Fruit fly (Drosophila melanogaster) whole organism, prepupa: ENCODE data around the gene Tep4.

ENCODE experiments used
- Blimp-1 ChIP-seq: fragments of 200-800 bp; sonication (Bioruptor generic); optimal IDR thresholded peaks from 3 replicates; lab custom pipeline; 2017; ENCODE audit warnings: missing biosample characterization, missing genetic modification characterization, mild to moderate bottlenecking, moderate library complexity, missing genetic modification reagents
- CG10631 ChIP-seq: fragments of 200-800 bp; sonication (Bioruptor generic); optimal IDR thresholded peaks from 2 replicates; lab custom pipeline; 2016; ENCODE audit warnings: missing biosample characterization, missing genetic modification characterization
- CG10669 ChIP-seq: fragments of 200-800 bp; sonication (Bioruptor generic); optimal IDR thresholded peaks from 3 replicates; lab custom pipeline; 2018; ENCODE audit warnings: missing biosample characterization, mild to moderate bottlenecking, missing genetic modification characterization, moderate library complexity
- CG11294 ChIP-seq: fragments of 200-800 bp; sonication (Bioruptor generic); IDR thresholded peaks from 2 replicates; pipeline ENCODE4 v1.3.6; 2022; ENCODE audit warnings: missing biosample characterization, missing genetic modification characterization
- CG11762 ChIP-seq: fragments of 200-800 bp; sonication (Bioruptor generic); optimal IDR thresholded peaks from 3 replicates; lab custom pipeline; 2016; ENCODE audit warnings: missing biosample characterization, missing genetic modification characterization; ENCODE audit not compliant: insufficient read depth
- CG11902 ChIP-seq: fragments of 200-800 bp; sonication (Bioruptor generic); optimal IDR thresholded peaks from 3 replicates; lab custom pipeline; 2016; ENCODE audit warnings: missing biosample characterization, missing genetic modification characterization
- CG15336 ChIP-seq: fragments of 200-800 bp; sonication (Bioruptor generic); IDR thresholded peaks from 2 replicates; pipeline ENCODE4 v1.3.6; 2022; ENCODE audit warnings: missing biosample characterization, missing genetic modification characterization
- CG1621 ChIP-seq: fragments of 200-800 bp; sonication (Bioruptor generic); optimal IDR thresholded peaks from 3 replicates; lab custom pipeline; 2018; ENCODE audit warnings: missing biosample characterization, mild to moderate bottlenecking, missing genetic modification characterization
- CG16779 ChIP-seq: fragments of 200-800 bp; sonication (Bioruptor generic); optimal IDR thresholded peaks from 3 replicates; lab custom pipeline; 2017; ENCODE audit warnings: missing biosample characterization, mild to moderate bottlenecking, missing genetic modification characterization
- CG3032 ChIP-seq: fragments of 200-800 bp; optimal IDR thresholded peaks from 2 replicates; lab custom pipeline; 2019; ENCODE audit warnings: missing biosample characterization, mild to moderate bottlenecking, missing genetic modification characterization, moderate library complexity
- CG31627 ChIP-seq: fragments of 200-800 bp; sonication (Bioruptor generic); optimal IDR thresholded peaks from 3 replicates; lab custom pipeline; 2016; ENCODE audit warnings: missing biosample characterization, missing genetic modification characterization
- CG32006 ChIP-seq: fragments of 200-800 bp; sonication (Bioruptor generic); optimal IDR thresholded peaks from 3 replicates; lab custom pipeline; 2017; ENCODE audit warnings: missing biosample characterization, mild to moderate bottlenecking, missing genetic modification characterization
- CG34406 ChIP-seq: fragments of 200-800 bp; sonication (Bioruptor generic); optimal IDR thresholded peaks from 3 replicates; lab custom pipeline; 2016; ENCODE audit warnings: missing biosample characterization, missing genetic modification characterization
- CG3919 ChIP-seq: fragments of 200-800 bp; sonication (Bioruptor generic); optimal IDR thresholded peaks from 3 replicates; lab custom pipeline; 2016; ENCODE audit warnings: missing biosample characterization, missing genetic modification characterization
- CG4318 ChIP-seq: fragments of 200-800 bp; sonication (Bioruptor generic); optimal IDR thresholded peaks from 3 replicates; lab custom pipeline; 2017; ENCODE audit warnings: missing biosample characterization, mild to moderate bottlenecking, missing genetic modification characterization
- CG6163 ChIP-seq: fragments of 200-800 bp; sonication (Bioruptor generic); IDR thresholded peaks from 3 replicates; pipeline ENCODE4 v1.3.6; 2022; ENCODE audit warnings: missing biosample characterization, missing genetic modification characterization
- CG6276 ChIP-seq: fragments of 200-800 bp; sonication (Bioruptor generic); optimal IDR thresholded peaks from 2 replicates; lab custom pipeline; 2017; ENCODE audit warnings: missing biosample characterization, mild to moderate bottlenecking, missing genetic modification characterization
- CG6792 ChIP-seq: fragments of 200-800 bp; sonication (Bioruptor generic); optimal IDR thresholded peaks from 3 replicates; lab custom pipeline; 2016; ENCODE audit warnings: missing biosample characterization, missing genetic modification characterization
- CG6808 ChIP-seq: fragments of 200-800 bp; sonication (Bioruptor generic); optimal IDR thresholded peaks from 3 replicates; lab custom pipeline; 2017; ENCODE audit warnings: missing biosample characterization, missing genetic modification characterization, mild to moderate bottlenecking, moderate library complexity, missing genetic modification reagents
- CG6854 ChIP-seq: fragments of 200-800 bp; sonication (Bioruptor generic); optimal IDR thresholded peaks from 2 replicates; lab custom pipeline; 2017; ENCODE audit warnings: missing biosample characterization, mild to moderate bottlenecking, missing genetic modification characterization
- CG7368 ChIP-seq: fragments of 200-800 bp; sonication (Bioruptor generic); optimal IDR thresholded peaks from 3 replicates; lab custom pipeline; 2016; ENCODE audit warnings: missing biosample characterization, missing genetic modification characterization
- CG8119 ChIP-seq: fragments of 200-800 bp; sonication (Bioruptor generic); IDR thresholded peaks from 3 replicates; pipeline ENCODE4 v1.3.6; 2022; ENCODE audit warnings: missing biosample characterization, missing genetic modification characterization
- CG9139 ChIP-seq: fragments of 200-800 bp; sonication (Bioruptor generic); optimal IDR thresholded peaks from 3 replicates; lab custom pipeline; 2017; ENCODE audit warnings: missing biosample characterization, mild to moderate bottlenecking, missing genetic modification characterization
- Eip75B ChIP-seq: fragments of 200-800 bp; sonication (Bioruptor generic); optimal IDR thresholded peaks from 3 replicates; lab custom pipeline; 2016; ENCODE audit warnings: missing biosample characterization, missing genetic modification characterization
- Eip93F ChIP-seq: fragments of 200-800 bp; sonication (Bioruptor generic); optimal IDR thresholded peaks from 2 replicates; lab custom pipeline; 2016; ENCODE audit warnings: missing biosample characterization, mild to moderate bottlenecking, missing genetic modification characterization
- Ets21C ChIP-seq: fragments of 200-800 bp; sonication (Bioruptor generic); optimal IDR thresholded peaks from 3 replicates; lab custom pipeline; 2016; ENCODE audit warnings: missing biosample characterization, missing genetic modification characterization
- Ets96B ChIP-seq: fragments of 200-800 bp; optimal IDR thresholded peaks from 2 replicates; lab custom pipeline; 2019; ENCODE audit warnings: missing biosample characterization, mild to moderate bottlenecking, missing genetic modification characterization, moderate library complexity
- Gug ChIP-seq: fragments of 200-800 bp; sonication (Bioruptor generic); IDR thresholded peaks from 2 replicates; pipeline ENCODE4 v1.3.6; 2022; ENCODE audit warnings: missing biosample characterization, missing genetic modification characterization
- Hr38 ChIP-seq: sonication (Bioruptor generic); optimal IDR thresholded peaks from 2 replicates; lab custom pipeline; 2016; ENCODE audit warnings: missing biosample characterization, missing genetic modification characterization
- Hr39 ChIP-seq: fragments of 200-800 bp; sonication (Bioruptor generic); optimal IDR thresholded peaks from 2 replicates; lab custom pipeline; 2016; ENCODE audit warnings: missing biosample characterization, missing genetic modification characterization
- Hr4 ChIP-seq: fragments of 200-800 bp; sonication (Bioruptor generic); optimal IDR thresholded peaks from 3 replicates; lab custom pipeline; 2016; ENCODE audit warnings: missing biosample characterization, missing genetic modification characterization
- Met ChIP-seq: fragments of 200-800 bp; sonication (Bioruptor generic); optimal IDR thresholded peaks from 3 replicates; lab custom pipeline; 2016; ENCODE audit warnings: missing biosample characterization, missing genetic modification characterization
- OdsH ChIP-seq: fragments of 200-800 bp; sonication (Bioruptor generic); optimal IDR thresholded peaks from 3 replicates; lab custom pipeline; 2016; ENCODE audit warnings: missing biosample characterization, missing genetic modification characterization
- Smox ChIP-seq: fragments of 200-800 bp; sonication (Bioruptor generic); optimal IDR thresholded peaks from 3 replicates; lab custom pipeline; 2016; ENCODE audit warnings: missing biosample characterization, missing genetic modification characterization
- Sox14 ChIP-seq: fragments of 200-800 bp; sonication (Bioruptor generic); optimal IDR thresholded peaks from 3 replicates; lab custom pipeline; 2016; ENCODE audit warnings: missing biosample characterization, missing genetic modification characterization
- achi ChIP-seq: fragments of 200-800 bp; sonication (Bioruptor generic); optimal IDR thresholded peaks from 3 replicates; lab custom pipeline; 2016; ENCODE audit warnings: missing biosample characterization, missing genetic modification characterization
- acj6 ChIP-seq: fragments of 200-800 bp; sonication (Bioruptor generic); optimal IDR thresholded peaks from 3 replicates; lab custom pipeline; 2016; ENCODE audit warnings: missing biosample characterization, missing genetic modification characterization
- cyc ChIP-seq: fragments of 200-800 bp; sonication (Bioruptor generic); optimal IDR thresholded peaks from 3 replicates; lab custom pipeline; 2016; ENCODE audit warnings: missing biosample characterization, missing genetic modification characterization
- dac ChIP-seq: fragments of 200-800 bp; sonication (Bioruptor generic); optimal IDR thresholded peaks from 2 replicates; lab custom pipeline; 2017; ENCODE audit warnings: missing biosample characterization, mild to moderate bottlenecking, missing genetic modification characterization
- dsx ChIP-seq: fragments of 200-800 bp; optimal IDR thresholded peaks from 3 replicates; lab custom pipeline; 2019; ENCODE audit warnings: missing biosample characterization, mild to moderate bottlenecking, missing genetic modification characterization, moderate library complexity; ENCODE audit not compliant: poor library complexity, severe bottlenecking
- esn ChIP-seq: fragments of 200-800 bp; sonication (Bioruptor generic); optimal IDR thresholded peaks from 2 replicates; lab custom pipeline; 2016; ENCODE audit warnings: missing biosample characterization, mild to moderate bottlenecking, missing genetic modification characterization, moderate library complexity
- fd59A ChIP-seq: fragments of 200-800 bp; sonication (Bioruptor generic); optimal IDR thresholded peaks from 2 replicates; lab custom pipeline; 2017; ENCODE audit warnings: missing biosample characterization, mild to moderate bottlenecking, missing genetic modification characterization, missing genetic modification reagents
- fd85E ChIP-seq: fragments of 200-800 bp; sonication (Bioruptor generic); optimal IDR thresholded peaks from 3 replicates; lab custom pipeline; 2016; ENCODE audit warnings: missing biosample characterization, missing genetic modification characterization
- fkh ChIP-seq: fragments of 200-800 bp; sonication (Bioruptor generic); optimal IDR thresholded peaks from 3 replicates; lab custom pipeline; 2017; ENCODE audit warnings: missing biosample characterization, mild to moderate bottlenecking, missing genetic modification characterization, moderate library complexity
- lz ChIP-seq: fragments of 200-800 bp; sonication (Bioruptor generic); optimal IDR thresholded peaks from 3 replicates; lab custom pipeline; 2016; ENCODE audit warnings: missing biosample characterization, missing genetic modification characterization
- net ChIP-seq: fragments of 200-800 bp; sonication (Bioruptor generic); optimal IDR thresholded peaks from 3 replicates; lab custom pipeline; 2016; ENCODE audit warnings: missing biosample characterization, missing genetic modification characterization
- salr ChIP-seq, 2 experiments: fragments of 200-800 bp; sonication (Bioruptor generic); optimal IDR thresholded peaks; 3 replicates each; lab custom pipeline; 2016 to 2018; ENCODE audit warnings: missing biosample characterization in 2 of 2, missing genetic modification characterization in 2 of 2, mild to moderate bottlenecking in 1 of 2
- spab ChIP-seq: fragments of 200-800 bp; sonication (Bioruptor generic); optimal IDR thresholded peaks from 2 replicates; lab custom pipeline; 2017; ENCODE audit warnings: missing biosample characterization, mild to moderate bottlenecking, missing genetic modification characterization, missing genetic modification reagents
- ss ChIP-seq, 2 experiments: fragments of 200-800 bp; sonication (Bioruptor generic); optimal IDR thresholded peaks; 2 replicates in 1 of 2; 3 replicates in 1 of 2; lab custom pipeline; 2017 to 2018; ENCODE audit warnings: mild to moderate bottlenecking in 2 of 2, missing biosample characterization in 2 of 2, missing genetic modification characterization in 2 of 2, moderate library complexity in 1 of 2
- topi ChIP-seq: fragments of 200-800 bp; sonication (Bioruptor generic); optimal IDR thresholded peaks from 3 replicates; lab custom pipeline; 2016; ENCODE audit warnings: missing biosample characterization, missing genetic modification characterization
- vri ChIP-seq: fragments of 200-800 bp; sonication (Bioruptor generic); optimal IDR thresholded peaks from 3 replicates; lab custom pipeline; 2016; ENCODE audit warnings: missing biosample characterization, mild to moderate bottlenecking, missing genetic modification characterization

The Tep4 gene

dm6 chr2L:19517154-19517814 is 31.0 kb upstream of the Tep4 start, which contains the start of gene Hasp:
TSS of gene Hasp (minus strand) at chr2L:19517204.
- TF ChIP-seq CG10669 (no peak), CG16779 (tag; lab: Kevin White, UChicago) (no peak), dac (GFP tag; lab: Kevin White, UChicago) (no peak), lz (GFP tag; lab: Kevin White, UChicago) (no peak), Blimp-1 (GFP tag; lab: Kevin White, UChicago) (no peak), Ets21C (GFP tag; lab: Kevin White, UChicago) (no peak), net (no peak), ss (GFP tag; optimal IDR thresholded peaks at IDR 0.05; lab: Kevin White, UChicago) (no peak), Eip75B (GFP tag; lab: Kevin White, UChicago) (no peak), CG8119 (no peak; the same call in 2 of the 3 replicates), CG32006 (GFP tag; lab: Kevin White, UChicago) (no peak), spab (GFP tag; lab: Kevin White, UChicago) (no peak), CG3919 (GFP tag; lab: Kevin White, UChicago) (peak; percentile 36), CG3032 (tag; lab: Kevin White, UChicago) (no peak), Ets96B (tag; lab: Kevin White, UChicago) (no peak), CG11902 (GFP tag; lab: Kevin White, UChicago) (no peak), CG11762 (GFP tag; lab: Kevin White, UChicago) (no peak), CG6808 (GFP tag; lab: Kevin White, UChicago) (no peak), salr (GFP tag; optimal IDR thresholded peaks at IDR 0.05; lab: Kevin White, UChicago) (no peak), Eip93F (no peak), Hr39 (peak; percentile 19), CG6854 (GFP tag; lab: Kevin White, UChicago) (no peak), acj6 (GFP tag; lab: Kevin White, UChicago) (peak; percentile 19), CG6792 (GFP tag; lab: Kevin White, UChicago) (no peak), CG31627 (GFP tag; lab: Kevin White, UChicago) (peak; percentile 8), cyc (no peak), fkh (no peak), CG11294 (GFP tag; lab: Robert Waterston, UW) (no peak), Gug (GFP tag; lab: Robert Waterston, UW) (no peak), Hr4 (GFP tag; lab: Kevin White, UChicago) (peak; percentile 23), fd59A (no peak), CG6276 (no peak), CG9139 (GFP tag; lab: Kevin White, UChicago) (no peak), dsx (no peak), Met (GFP tag; lab: Kevin White, UChicago) (peak; percentile 19), CG10631 (GFP tag; lab: Kevin White, UChicago) (no peak), OdsH (no peak), CG1621 (tag; lab: Kevin White, UChicago) (no peak), achi (GFP tag; lab: Kevin White, UChicago) (peak; percentile 36), CG7368 (GFP tag; lab: Kevin White, UChicago) (no peak), CG6163 (GFP tag; lab: Robert Waterston, UW) (no peak), CG15336 (GFP tag; lab: Robert Waterston, UW) (peak; percentile 41), topi (GFP tag; lab: Kevin White, UChicago) (peak; percentile 17), fd85E (GFP tag; lab: Kevin White, UChicago) (no peak), Hr38 (no peak), vri (GFP tag; lab: Kevin White, UChicago) (no peak), Sox14 (GFP tag; lab: Kevin White, UChicago) (no peak), CG34406 (GFP tag; lab: Kevin White, UChicago) (peak; percentile 17), Smox (GFP tag; lab: Kevin White, UChicago) (peak; percentile 3), CG4318 (GFP tag; lab: Kevin White, UChicago) (no peak), esn (GFP tag; lab: Kevin White, UChicago) (peak; percentile 46)
